Fruit fly (Drosophila melanogaster) whole organism, larva: Measurements from ENCODE around the gene Bx.

ENCODE experiments used
- noc ChIP-seq: fragments of 200-800 bp; sonication (Bioruptor generic); optimal IDR thresholded peaks from 3 replicates; lab custom pipeline; 2019; ENCODE audit warnings: missing biosample characterization, mild to moderate bottlenecking, missing genetic modification characterization, moderate library complexity

The Bx gene

DNA sequence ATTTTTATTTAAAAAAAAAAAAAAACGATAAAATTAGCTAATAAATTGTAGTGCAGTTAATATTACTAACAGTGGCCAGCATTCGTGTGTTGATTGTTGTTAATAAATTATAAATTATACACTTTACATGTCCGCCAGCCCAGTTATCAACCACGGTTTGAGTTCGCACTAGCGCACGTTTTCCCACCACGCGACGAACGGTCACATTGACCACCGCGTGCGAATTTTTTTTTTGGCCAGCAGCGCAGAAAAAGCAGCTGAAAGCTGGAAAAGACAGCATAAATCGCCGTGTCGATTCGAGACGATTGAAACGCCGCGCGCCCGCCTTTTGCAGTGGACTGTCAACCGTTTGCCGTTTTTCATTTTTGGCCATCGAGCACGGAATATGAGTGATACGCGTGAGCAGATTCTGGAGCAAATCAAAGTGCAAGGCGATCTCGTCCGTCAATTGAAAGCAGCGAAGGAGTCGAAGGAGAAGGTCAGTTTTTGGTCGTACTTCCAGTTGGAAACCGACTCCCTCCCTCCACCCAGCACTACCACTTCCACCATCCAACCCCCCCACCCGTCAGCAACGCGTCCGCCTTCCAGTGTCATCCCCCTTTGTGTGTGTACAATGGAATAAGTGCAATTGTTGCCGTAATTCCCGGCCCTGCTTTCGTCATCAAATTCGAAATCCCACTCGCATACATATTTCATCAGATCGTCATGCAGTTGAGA is at the start of gene Bx, which contains the start of gene HisRS:
TSS of gene Bx (plus strand) at position 224 of the 717 bp plus-strand sequence.
TSS of gene HisRS (plus strand) at position 224 of the 717 bp plus-strand sequence.
- TF ChIP-seq noc (tag; lab: Kevin White, UChicago): no peak

DNA sequence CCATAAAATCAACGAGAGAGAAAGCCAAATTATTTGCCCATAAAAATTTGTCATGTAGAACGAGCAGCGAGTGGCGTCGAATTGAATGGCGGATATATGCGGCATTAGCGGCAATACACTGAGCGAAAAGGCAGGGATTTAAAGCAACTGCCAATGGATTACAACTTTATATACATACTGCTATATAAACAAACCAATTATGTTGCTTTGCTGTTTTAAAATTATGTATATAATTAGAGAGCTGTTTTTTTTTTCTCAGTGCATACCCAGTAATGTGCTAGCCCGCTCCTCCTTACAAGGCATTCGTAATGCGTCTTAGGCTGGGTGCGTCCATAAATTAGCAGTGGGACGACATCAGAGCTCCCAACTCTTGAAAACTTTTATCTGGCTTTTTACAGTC is 47.3 kb upstream of the Bx start:
- no peak for TF ChIP-seq noc (tag; lab: Kevin White, UChicago)

DNA sequence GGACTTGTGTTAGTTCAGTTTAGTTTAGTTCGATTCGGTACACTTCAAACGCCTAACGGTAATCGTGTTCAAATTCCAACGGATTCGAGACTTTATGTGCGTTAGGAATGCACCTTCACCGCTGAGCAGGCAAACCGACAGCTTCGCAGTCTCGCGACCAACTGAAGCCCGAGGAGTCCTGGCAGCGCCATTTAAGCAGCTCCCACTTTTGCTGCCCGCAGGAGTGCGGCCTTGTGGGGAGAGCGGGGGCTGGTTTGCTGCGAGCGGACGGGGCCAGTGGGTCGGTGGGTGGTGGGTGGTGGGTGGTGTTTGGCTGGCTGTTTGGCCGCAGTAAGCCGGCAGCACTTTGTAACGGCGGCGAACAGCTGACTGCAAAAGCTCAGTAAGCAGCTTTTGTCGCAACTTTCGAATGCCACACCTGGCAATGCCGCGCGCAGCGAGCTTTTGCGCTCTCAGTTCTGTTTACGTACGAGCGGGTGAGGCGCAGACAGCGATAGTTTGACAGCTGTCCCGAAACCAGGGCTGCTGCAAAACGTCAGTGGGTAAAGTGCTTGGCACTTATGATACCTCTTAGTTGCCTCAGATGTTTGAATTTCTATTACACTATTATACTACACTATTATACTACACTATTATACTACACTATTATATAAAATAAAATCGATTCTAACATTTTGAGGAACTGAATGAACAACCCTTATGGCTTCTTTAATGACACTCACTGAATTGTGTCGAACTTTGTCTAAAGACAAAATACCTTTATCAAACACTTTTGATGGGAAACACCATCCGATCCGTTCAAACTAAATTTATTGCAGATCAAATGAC is 35.7 kb upstream of the Bx start, which contains the start of gene CG32547:
TSS of gene CG32547 (minus strand) at position 181 of the 828 bp plus-strand sequence.
- no peak for TF ChIP-seq noc (tag; lab: Kevin White, UChicago)

dm6 chrX:18482537-18482936 is 32.7 kb upstream of the Bx start:
- no peak for TF ChIP-seq noc (tag; lab: Kevin White, UChicago)

DNA sequence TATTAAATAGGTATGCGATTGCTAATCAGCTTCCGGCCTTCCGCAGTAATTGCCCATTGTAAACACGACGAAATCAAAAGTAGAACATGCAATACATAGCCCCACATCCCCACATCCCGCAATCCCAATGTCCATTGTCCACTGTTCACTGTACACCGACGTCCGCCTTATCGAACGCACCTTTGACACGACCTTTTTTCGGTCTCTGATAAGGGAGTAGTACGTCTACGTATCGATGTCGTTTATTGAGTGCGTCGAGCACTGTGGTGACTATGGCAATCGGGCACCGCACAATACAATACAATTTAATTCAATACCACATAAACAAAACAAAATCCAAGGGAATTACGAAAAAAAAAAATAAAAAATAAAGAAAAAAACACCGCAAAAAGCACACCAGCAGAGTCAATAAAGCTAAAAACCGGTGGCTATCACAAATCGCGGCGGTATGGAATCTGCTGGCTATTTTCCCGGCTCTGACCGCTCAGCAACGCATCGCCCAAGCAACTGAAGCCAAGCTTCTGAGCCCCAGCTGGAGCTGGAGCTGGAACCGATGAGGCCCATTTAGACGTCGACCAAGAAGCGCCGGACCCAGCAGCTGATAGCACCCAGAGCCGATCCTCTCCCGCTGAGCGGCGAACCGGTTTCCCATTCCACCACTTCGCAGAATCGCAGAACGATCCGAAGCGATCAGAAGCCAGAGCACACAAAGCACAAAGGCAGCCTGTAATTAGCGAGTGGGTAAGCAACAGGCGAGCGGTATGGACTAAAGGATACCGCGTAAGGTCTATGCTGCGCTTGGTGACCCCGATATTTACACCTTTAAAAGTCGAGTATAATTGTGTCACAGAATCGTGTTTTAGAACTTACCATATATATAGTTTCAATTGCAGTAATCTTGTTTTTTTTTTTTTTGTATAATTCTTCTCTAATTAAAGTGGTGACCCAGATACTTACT is 31.7 kb upstream of the Bx start, which contains the start of gene Hayan:
TSS of gene Hayan (minus strand) at position 512 of the 958 bp plus-strand sequence.
- TF ChIP-seq noc (tag; lab: Kevin White, UChicago): no peak

- TF ChIP-seq noc (tag; lab: Kevin White, UChicago): no peak
Observed at dm6 chrX:18486356-18487059, 28.7 kb upstream of the Bx start, which contains the start of gene psh. TSS of gene psh (minus strand) at chrX:18486921.

DNA sequence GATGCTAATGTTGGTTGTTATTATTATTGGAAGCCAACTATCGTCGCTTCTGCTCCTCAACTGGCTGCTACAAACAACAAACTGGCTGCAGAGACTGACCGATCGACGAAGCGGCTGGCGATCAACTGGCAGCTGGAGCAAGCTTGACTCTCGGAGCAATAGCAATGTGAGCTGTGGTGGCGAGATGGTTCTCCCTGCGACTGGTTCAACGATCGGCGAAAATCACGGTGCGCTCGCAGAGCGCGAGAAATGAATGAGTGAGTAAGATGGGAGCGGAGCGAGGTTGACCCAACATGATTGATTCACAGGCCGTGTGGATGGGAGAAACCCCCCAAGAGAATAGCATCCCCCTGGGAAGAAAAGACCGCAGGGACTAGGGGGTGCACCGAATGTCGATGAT is 25.7 kb upstream of the Bx start, which contains the start of gene CG15046:
TSS of gene CG15046 (minus strand) at position 112 of the 400 bp plus-strand sequence.
- TF ChIP-seq noc (tag; lab: Kevin White, UChicago): no peak

- no peak for TF ChIP-seq noc (tag; lab: Kevin White, UChicago)
Observed at dm6 chrX:18491941-18492340, 23.3 kb upstream of the Bx start, which contains the start of gene CG15044. TSS of gene CG15044 (minus strand) at chrX:18492006.

DNA sequence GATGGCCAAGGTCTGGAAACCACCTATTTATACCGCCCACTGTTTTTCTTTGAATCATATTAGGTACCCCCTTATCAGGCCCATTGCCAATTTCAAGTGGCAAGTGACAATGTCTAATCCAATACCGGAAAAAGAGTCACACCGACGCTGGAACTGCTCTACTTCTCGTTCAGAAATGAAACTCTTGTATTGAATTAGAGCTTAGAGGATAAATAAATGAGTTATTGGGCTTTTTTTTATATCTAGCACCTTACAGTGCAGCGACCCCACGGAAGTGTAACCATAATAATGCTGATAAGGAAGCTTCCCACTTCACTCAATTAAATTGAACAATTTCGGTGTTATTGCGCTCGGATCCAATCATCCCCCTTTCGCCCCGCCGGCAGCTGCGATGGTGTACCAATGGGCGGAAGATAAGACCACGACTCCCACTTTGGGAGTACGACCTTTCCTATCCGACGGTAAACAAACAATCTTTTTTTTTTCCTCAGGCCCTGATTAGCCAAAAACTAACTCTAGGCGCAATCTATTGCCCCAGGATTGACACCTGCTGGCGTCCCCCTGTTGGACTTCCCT is 21.0 kb upstream of the Bx start, which contains the start of gene CG15043:
TSS of gene CG15043 (minus strand) at position 4 of the 576 bp plus-strand sequence.
- TF ChIP-seq noc (tag; lab: Kevin White, UChicago): peak; percentile 62

dm6 chrX:18499679-18500187 is 15.5 kb upstream of the Bx start, which contains the start of the genes Pgant7 and Xrcc2:
TSS of gene Pgant7 (minus strand) at chrX:18499986.
TSS of gene Xrcc2 (plus strand) at chrX:18500127.
- TF ChIP-seq noc (tag; lab: Kevin White, UChicago): no peak

DNA sequence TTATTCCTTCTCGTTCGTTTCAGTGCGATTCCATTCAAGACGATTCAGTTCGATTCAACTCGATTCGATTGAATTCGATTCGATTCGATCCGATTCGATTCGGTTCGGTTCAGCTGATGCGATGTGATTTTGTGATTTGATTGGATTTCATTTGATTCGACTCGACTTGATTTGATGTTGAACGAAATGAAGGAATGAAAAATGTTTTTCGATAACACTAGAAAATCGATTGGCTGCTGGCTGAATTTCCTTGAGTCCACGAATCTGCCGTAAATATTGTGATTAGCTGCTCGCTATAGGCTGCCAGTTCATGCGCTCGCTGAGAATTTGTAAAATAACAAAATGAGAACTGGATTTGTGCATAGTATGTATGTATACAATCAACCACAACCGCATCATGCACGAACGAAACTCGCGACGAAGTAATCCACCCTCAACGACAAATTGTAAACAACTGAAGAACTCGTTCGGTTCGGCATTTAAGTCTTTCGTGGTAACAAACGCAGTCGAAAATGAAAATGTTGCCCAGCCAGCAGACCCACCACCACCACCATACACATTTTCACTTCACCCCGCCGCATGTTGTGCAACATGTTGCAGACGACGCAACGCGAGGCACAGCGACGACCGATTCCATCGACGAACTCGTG is 10.2 kb upstream of the Bx start, which contains the start of gene Wnt5:
TSS of gene Wnt5 (minus strand) at position 458 of the 650 bp plus-strand sequence.
- no peak for TF ChIP-seq noc (tag; lab: Kevin White, UChicago)

DNA sequence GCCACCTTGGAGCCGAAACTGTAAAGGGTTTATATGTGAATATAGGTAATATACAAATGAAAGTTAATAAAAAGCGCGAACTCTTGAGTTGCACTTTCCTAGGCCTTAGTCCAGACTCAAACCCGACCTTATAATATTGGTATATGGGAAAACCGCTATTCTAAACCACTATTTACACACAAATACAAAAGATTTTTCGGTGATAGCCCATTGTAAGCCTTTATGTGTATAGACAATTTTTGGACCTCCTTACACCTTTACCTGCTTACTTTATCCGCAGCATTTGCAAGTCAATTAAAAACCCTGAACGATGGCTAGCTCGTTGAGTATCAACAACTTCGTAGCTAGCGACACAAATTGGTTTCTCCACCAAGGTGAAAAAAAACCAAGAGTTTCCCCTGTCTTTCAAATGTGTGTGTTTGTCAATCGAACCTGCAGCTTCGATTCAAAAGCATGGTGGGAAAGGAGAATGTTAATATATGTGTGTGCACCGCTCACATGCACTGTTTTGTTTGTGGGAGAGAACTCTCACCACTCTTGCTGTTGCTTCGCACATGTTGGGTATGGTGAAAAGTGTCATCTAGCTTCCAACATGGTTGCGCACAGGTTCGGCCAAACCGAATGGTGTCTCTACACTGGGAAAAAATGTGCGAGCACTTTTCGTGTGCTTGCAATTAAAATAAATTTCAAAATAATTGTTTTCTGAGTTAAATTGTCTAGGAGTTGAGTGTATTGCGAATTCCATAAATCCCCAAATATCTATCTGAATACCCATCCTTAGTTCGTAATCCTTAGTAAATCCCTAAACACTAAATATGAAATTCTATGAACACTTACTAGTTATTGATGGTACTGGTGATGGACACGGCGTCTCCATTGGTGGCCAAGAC is 8.3 kb upstream of the Bx start:
- no peak for TF ChIP-seq noc (tag; lab: Kevin White, UChicago)
